Fruit fly (Drosophila melanogaster): ENCODE data around the gene CG14720.

DNA sequence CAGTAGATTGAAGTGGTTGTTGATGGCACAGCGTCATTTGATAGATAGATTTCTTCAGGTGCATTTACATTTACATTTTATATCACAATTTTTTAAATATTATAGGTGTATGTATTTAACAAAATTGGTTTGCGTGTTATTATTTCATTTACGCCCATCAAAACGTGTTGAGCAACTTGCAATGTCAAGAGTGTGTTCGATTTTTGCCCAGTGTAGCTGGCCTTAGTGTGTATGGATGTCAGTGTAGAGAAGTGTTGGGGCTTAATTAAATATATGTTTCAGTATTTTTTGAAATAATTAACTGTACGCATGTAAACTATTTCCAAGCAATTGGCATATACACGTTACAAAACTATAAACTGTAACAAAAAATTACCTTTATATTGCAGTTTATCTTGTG is 40.3 kb downstream of the CG14720 start:
- TF ChIP-seq Sin3A (optimal IDR thresholded peaks at IDR 0.05) (no peak), Myc (optimal IDR thresholded peaks at IDR 0.05) (no peak), ttk (optimal IDR thresholded peaks at IDR 0.05) (no peak), psq (optimal IDR thresholded peaks at IDR 0.05) (no peak)

All from Kc167 (cell line).